Worm (Caenorhabditis elegans) whole organism, early embryonic: ENCODE data around the gene lgc-32.

Experiments
- B0310.2 ChIP-seq: sonication (generic microtip); optimal IDR thresholded peaks from 2 replicates; lab custom pipeline; 2016; ENCODE audit warnings: mild to moderate bottlenecking, missing genetic modification characterization, missing compliant biosample characterization
- F13C5.2 ChIP-seq: sonication (generic microtip); optimal IDR thresholded peaks from 2 replicates; lab custom pipeline; 2017; ENCODE audit warnings: mild to moderate bottlenecking, missing genetic modification characterization, inconsistent platforms, missing compliant biosample characterization
- aly-1 ChIP-seq: sonication (generic microtip); optimal IDR thresholded peaks from 2 replicates; lab custom pipeline; 2016; ENCODE audit warnings: missing genetic modification characterization, missing compliant biosample characterization
- ama-1 ChIP-seq: fragments of 150-350 bp; optimal IDR thresholded peaks from 2 replicates; lab custom pipeline; 2014
- ceh-13 ChIP-seq: fragments of 200-800 bp; sonication (Bioruptor generic); optimal IDR thresholded peaks from 2 replicates; lab custom pipeline; 2018; ENCODE audit warnings: mild to moderate bottlenecking, missing genetic modification characterization, missing compliant biosample characterization
- ceh-36 ChIP-seq: sonication (generic microtip); optimal IDR thresholded peaks from 2 replicates; lab custom pipeline; 2016; ENCODE audit warnings: missing genetic modification characterization, inconsistent platforms, missing compliant biosample characterization
- ets-7 ChIP-seq: sonication (generic microtip); optimal IDR thresholded peaks from 2 replicates; lab custom pipeline; 2016; ENCODE audit warnings: missing genotype, missing genetic modification characterization, missing compliant biosample characterization
- flt-1 ChIP-seq: fragments of 200-800 bp; sonication (Bioruptor generic); IDR thresholded peaks from 2 replicates; pipeline ENCODE4 v1.3.6; 2022; ENCODE audit warnings: missing genetic modification characterization, missing compliant biosample characterization
- hmbx-1 ChIP-seq: sonication (generic microtip); optimal IDR thresholded peaks from 2 replicates; lab custom pipeline; 2016; ENCODE audit warnings: mild to moderate bottlenecking, missing genetic modification characterization, missing compliant biosample characterization
- hmg-4 ChIP-seq: fragments of 200-800 bp; sonication (Bioruptor generic); optimal IDR thresholded peaks from 2 replicates; lab custom pipeline; 2018; ENCODE audit warnings: mild to moderate bottlenecking, missing genetic modification characterization, missing compliant biosample characterization
- hnd-1 ChIP-seq: sonication (generic microtip); optimal IDR thresholded peaks from 2 replicates; lab custom pipeline; 2016; ENCODE audit warnings: missing genetic modification characterization, missing compliant biosample characterization
- pes-1 ChIP-seq: fragments of 200-800 bp; sonication (Bioruptor generic); IDR thresholded peaks from 2 replicates; pipeline ENCODE4 v1.3.6; 2022; ENCODE audit warnings: missing genetic modification reagents, missing genetic modification characterization, missing compliant biosample characterization
- scrt-1 ChIP-seq: fragments of 200-800 bp; sonication (Bioruptor generic); IDR thresholded peaks from 2 replicates; pipeline ENCODE4 v1.3.6; 2022; ENCODE audit warnings: missing genetic modification characterization, missing compliant biosample characterization
- sea-1 ChIP-seq: fragments of 200-800 bp; sonication (Bioruptor generic); conservative IDR thresholded peaks from 2 replicates; pipeline ENCODE4 v1.3.6; 2022; ENCODE audit warnings: missing genetic modification characterization, missing compliant biosample characterization
- tbx-11 ChIP-seq: fragments of 200-800 bp; sonication (Bioruptor generic); IDR thresholded peaks from 2 replicates; pipeline ENCODE4 v1.3.6; 2022; ENCODE audit warnings: missing genetic modification characterization, missing compliant biosample characterization
- tbx-37 ChIP-seq: fragments of 200-800 bp; sonication (Bioruptor generic); conservative IDR thresholded peaks from 2 replicates; pipeline ENCODE4 v1.3.6; 2022; ENCODE audit warnings: missing genetic modification reagents, missing genetic modification characterization, missing compliant biosample characterization
- tra-4 ChIP-seq: sonication (generic microtip); optimal IDR thresholded peaks from 2 replicates; lab custom pipeline; 2017; ENCODE audit warnings: missing genetic modification characterization, missing compliant biosample characterization

The lgc-32 gene

ce11 chrX:654804-655203 lies 17.1 kb upstream of the lgc-32 start, which contains the start of gene ifc-2:
TSS of gene ifc-2 (minus strand) at chrX:654904.
- TF ChIP-seq B0310.2 (tag; lab: Kevin White, UChicago) (no peak), ama-1 (lab: Kevin White, UChicago) (no peak), hmbx-1 (no peak), flt-1 (GFP tag; lab: Robert Waterston, UW) (no peak), pes-1 (no peak), scrt-1 (GFP tag; lab: Robert Waterston, UW) (no peak), tra-4 (tag; lab: Kevin White, UChicago) (no peak), ceh-36 (no peak), F13C5.2 (tag; lab: Kevin White, UChicago) (no peak), hmg-4 (GFP tag; lab: Kevin White, UChicago) (no peak), tbx-37 (GFP tag; lab: Robert Waterston, UW) (no peak), sea-1 (GFP tag; lab: Robert Waterston, UW) (no peak), ets-7 (tag; lab: Kevin White, UChicago) (no peak), hnd-1 (no peak), tbx-11 (GFP tag; lab: Robert Waterston, UW) (no peak)

ce11 chrX:655884-656283 lies 16.0 kb upstream of the lgc-32 start, which contains the start of gene lpr-7:
TSS of gene lpr-7 (plus strand) at chrX:656184.
- TF ChIP-seq tra-4 (tag; lab: Kevin White, UChicago): no peak
- TF ChIP-seq ets-7 (tag; lab: Kevin White, UChicago): no peak
- no peak for TF ChIP-seq sea-1 (GFP tag; lab: Robert Waterston, UW)
- TF ChIP-seq tbx-11 (GFP tag; lab: Robert Waterston, UW): no peak
- no peak for TF ChIP-seq ama-1 (lab: Kevin White, UChicago)
- TF ChIP-seq pes-1: no peak
- TF ChIP-seq hmg-4 (GFP tag; lab: Kevin White, UChicago): no peak
- no peak for TF ChIP-seq tbx-37 (GFP tag; lab: Robert Waterston, UW)
- TF ChIP-seq hmbx-1: no peak
- TF ChIP-seq hnd-1: no peak
- TF ChIP-seq flt-1 (GFP tag; lab: Robert Waterston, UW): no peak

DNA sequence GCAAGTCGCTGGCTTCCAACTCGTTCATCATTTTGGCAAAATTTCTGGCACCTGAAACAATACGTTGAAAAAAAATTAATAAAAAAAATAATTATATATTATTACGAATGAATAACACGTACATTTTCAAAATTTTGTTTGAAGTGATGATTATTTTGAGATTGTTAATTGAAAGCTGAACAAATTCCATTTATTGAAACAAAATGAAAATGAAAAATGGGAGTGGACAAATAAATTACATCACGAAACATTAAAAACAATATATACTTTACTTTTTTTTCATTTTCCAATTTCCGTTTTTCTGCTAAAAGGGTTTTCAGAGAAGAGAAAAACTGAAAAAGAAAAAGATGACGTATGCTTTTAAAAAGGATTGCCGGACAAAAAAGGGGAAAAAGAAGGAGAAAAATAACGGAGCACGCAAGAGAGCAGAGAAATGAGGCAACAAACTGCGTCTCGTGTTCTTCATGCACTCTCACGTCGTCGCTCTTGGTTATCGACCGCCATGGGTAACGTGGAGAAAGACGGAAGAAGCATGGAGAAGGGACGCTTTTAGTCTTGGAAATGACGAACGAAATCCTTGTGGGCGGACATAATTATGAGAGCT lies 10.1 kb upstream of the lgc-32 start, which contains the start of gene rund-1:
Gene rund-1 (minus strand): TSS at position 51 of the 604 bp plus-strand sequence.
- TF ChIP-seq aly-1 (tag; lab: Kevin White, UChicago) (no peak), pes-1 (no peak), F13C5.2 (tag; lab: Kevin White, UChicago) (peak; percentile 13), scrt-1 (GFP tag; lab: Robert Waterston, UW) (no peak)

ce11 chrX:666125-666524 lies 5.8 kb upstream of the lgc-32 start, which contains the start of gene T19D7.5:
TSS of gene T19D7.5 (minus strand) at chrX:666225.
- TF ChIP-seq tra-4 (tag; lab: Kevin White, UChicago) (no peak), aly-1 (tag; lab: Kevin White, UChicago) (no peak), ceh-36 (no peak), ets-7 (tag; lab: Kevin White, UChicago) (no peak), scrt-1 (GFP tag; lab: Robert Waterston, UW) (no peak), hmg-4 (GFP tag; lab: Kevin White, UChicago) (no peak), sea-1 (GFP tag; lab: Robert Waterston, UW) (no peak), flt-1 (GFP tag; lab: Robert Waterston, UW) (no peak), tbx-11 (GFP tag; lab: Robert Waterston, UW) (no peak), hnd-1 (no peak), pes-1 (no peak), hmbx-1 (no peak), B0310.2 (tag; lab: Kevin White, UChicago) (no peak), F13C5.2 (tag; lab: Kevin White, UChicago) (no peak), ama-1 (lab: Kevin White, UChicago) (no peak)

DNA sequence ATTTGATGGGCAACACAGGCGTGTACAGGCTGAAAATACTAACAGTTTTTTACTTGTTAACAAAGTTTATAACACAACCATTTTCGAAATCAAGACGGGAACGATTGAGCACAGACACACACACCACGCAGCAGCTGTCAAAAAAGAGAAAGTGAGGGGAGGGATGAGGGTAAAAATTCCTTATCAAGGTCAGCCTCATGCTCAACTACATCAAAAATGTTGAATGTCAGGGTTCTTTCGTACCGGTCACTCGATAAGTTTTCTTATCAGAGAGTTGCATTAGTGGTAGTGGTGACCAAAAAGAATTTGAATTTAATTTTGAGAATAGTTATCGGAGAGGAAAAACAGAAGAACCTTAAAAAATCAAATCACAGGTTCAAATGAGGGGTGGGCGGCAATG lies 1.3 kb upstream of the lgc-32 start, which contains the start of gene T19D7.6:
Gene T19D7.6 (minus strand): TSS at position 198 of the 400 bp plus-strand sequence.
- TF ChIP-seq ama-1 (lab: Kevin White, UChicago): no peak
- no peak for TF ChIP-seq flt-1 (GFP tag; lab: Robert Waterston, UW)
- no peak for TF ChIP-seq tra-4 (tag; lab: Kevin White, UChicago)
- no peak for TF ChIP-seq aly-1 (tag; lab: Kevin White, UChicago)
- no peak for TF ChIP-seq scrt-1 (GFP tag; lab: Robert Waterston, UW)
- TF ChIP-seq tbx-37 (GFP tag; lab: Robert Waterston, UW): no peak

DNA sequence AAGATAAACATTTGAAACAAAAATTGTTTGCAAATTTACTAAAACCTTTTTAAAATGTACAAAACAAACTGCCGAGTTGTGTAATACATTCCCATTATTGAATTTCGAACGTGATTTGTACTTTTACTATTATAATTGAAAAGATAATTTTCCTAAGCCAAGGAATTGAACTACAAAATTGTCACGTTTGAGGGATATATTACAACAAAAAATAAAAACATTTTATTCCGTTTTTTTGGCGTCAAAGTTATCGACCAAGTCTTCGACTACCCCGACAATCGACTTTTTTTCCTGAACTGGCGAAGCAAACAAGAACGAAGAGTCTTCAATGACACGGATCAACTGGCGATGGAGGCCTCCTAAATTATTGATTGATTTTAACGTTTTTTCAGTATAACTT lies 9.0 kb downstream of the lgc-32 start, which contains the start of gene T19D7.7:
Gene T19D7.7 (minus strand): TSS at position 101 of the 400 bp plus-strand sequence.
- no peak for TF ChIP-seq hmbx-1
- no peak for TF ChIP-seq scrt-1 (GFP tag; lab: Robert Waterston, UW)
- no peak for TF ChIP-seq ceh-36
- no peak for TF ChIP-seq pes-1
- TF ChIP-seq sea-1 (GFP tag; lab: Robert Waterston, UW): no peak
- no peak for TF ChIP-seq ets-7 (tag; lab: Kevin White, UChicago)
- no peak for TF ChIP-seq F13C5.2 (tag; lab: Kevin White, UChicago)
- no peak for TF ChIP-seq aly-1 (tag; lab: Kevin White, UChicago)
- no peak for TF ChIP-seq ceh-13 (GFP tag; lab: Kevin White, UChicago)
- TF ChIP-seq tbx-37 (GFP tag; lab: Robert Waterston, UW): no peak
- TF ChIP-seq ama-1 (lab: Kevin White, UChicago): no peak
- TF ChIP-seq tbx-11 (GFP tag; lab: Robert Waterston, UW): no peak
- no peak for TF ChIP-seq B0310.2 (tag; lab: Kevin White, UChicago)
- TF ChIP-seq flt-1 (GFP tag; lab: Robert Waterston, UW): no peak
- TF ChIP-seq hnd-1: no peak
- no peak for TF ChIP-seq hmg-4 (GFP tag; lab: Kevin White, UChicago)
- no peak for TF ChIP-seq tra-4 (tag; lab: Kevin White, UChicago)

DNA sequence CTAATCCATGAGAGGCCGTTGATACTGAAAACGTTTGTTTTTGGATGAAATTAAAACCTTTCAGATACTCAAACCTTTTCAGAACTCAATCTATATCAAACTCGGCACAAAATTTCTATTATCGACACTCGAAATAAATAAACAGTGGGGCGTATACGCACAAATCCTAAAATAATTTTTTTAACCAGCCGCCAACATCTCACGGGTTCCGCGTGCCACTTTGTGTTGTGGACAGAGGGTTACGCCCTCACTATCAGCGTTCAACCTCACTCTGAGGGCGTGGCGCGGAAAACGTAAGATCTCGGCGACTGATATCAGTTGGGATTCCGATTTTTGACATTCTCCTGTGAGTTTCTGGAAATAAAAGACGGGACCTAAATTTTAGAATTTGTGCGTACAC lies 9.5 kb downstream of the lgc-32 start:
- TF ChIP-seq F13C5.2 (tag; lab: Kevin White, UChicago) (no peak), ama-1 (lab: Kevin White, UChicago) (no peak), scrt-1 (GFP tag; lab: Robert Waterston, UW) (no peak), aly-1 (tag; lab: Kevin White, UChicago) (no peak), sea-1 (GFP tag; lab: Robert Waterston, UW) (no peak), hmbx-1 (no peak), tbx-11 (GFP tag; lab: Robert Waterston, UW) (no peak), ets-7 (tag; lab: Kevin White, UChicago) (no peak), ceh-36 (no peak), pes-1 (no peak), ceh-13 (GFP tag; lab: Kevin White, UChicago) (no peak), hnd-1 (no peak)
